Fruit fly (Drosophila melanogaster) ovary, adult (tissue): Measurements from ENCODE around the gene CG42671.

Experiments
- CG17801 ChIP-seq: fragments of 200-800 bp; optimal IDR thresholded peaks from 2 replicates; lab custom pipeline; 2019; ENCODE audit warnings: missing biosample characterization, mild to moderate bottlenecking, missing genetic modification characterization, moderate library complexity; ENCODE audit not compliant: partially characterized antibody

CG42671 gene

DNA sequence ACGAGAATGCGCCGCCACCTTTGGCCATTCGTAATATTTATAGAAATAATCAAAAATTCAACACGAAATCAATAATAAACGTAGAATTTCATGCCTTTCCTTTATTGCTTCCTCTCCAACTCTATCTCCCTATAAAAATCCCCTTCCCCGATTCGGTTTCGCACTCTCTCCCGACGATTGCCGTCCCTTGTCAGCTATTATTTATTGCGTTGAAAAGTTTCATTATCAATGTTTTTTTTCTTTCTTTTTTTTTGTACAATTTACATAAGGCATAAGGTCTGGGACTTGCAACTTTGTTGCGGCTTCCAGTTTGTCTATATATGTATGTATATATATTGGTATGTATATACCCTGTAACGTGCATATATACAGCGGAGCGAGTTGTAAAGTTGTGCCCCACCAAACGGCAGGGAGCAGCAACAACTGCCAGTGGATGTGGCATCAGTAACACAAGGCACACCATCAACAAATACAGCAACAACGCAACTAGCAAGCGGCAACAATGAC is 65.1 kb downstream of the CG42671 start:
- TF ChIP-seq CG17801 (GFP tag; lab: Kevin White, UChicago): no peak
